Worm (Caenorhabditis elegans) whole organism, L1 larva: ENCODE data around the gene scl-1.

ENCODE experiments used
- ceh-82 ChIP-seq, 3 experiments: fragments of 150-350 bp in 1 of 3; sonication (generic microtip) in 2 of 3; optimal IDR thresholded peaks; 2 replicates each; lab custom pipeline; 2014 to 2017; ENCODE audit warnings: missing biosample characterization in 3 of 3, missing genetic modification characterization in 3 of 3
- lsy-2 ChIP-seq, 2 experiments: fragments of 150-350 bp; optimal IDR thresholded peaks; 2 replicates each; lab custom pipeline; 2014; ENCODE audit warnings: missing biosample characterization in 2 of 2, missing genetic modification characterization in 2 of 2
- mep-1 ChIP-seq: fragments of 150-350 bp; optimal IDR thresholded peaks from 2 replicates; lab custom pipeline; 2014; ENCODE audit warnings: missing biosample characterization, missing genetic modification characterization
- nhr-28 ChIP-seq: fragments of 150-350 bp; optimal IDR thresholded peaks from 2 replicates; lab custom pipeline; 2014; ENCODE audit warnings: missing biosample characterization, missing genetic modification characterization
- skn-1 ChIP-seq: fragments of 150-350 bp; optimal IDR thresholded peaks from 2 replicates; lab custom pipeline; 2014; ENCODE audit warnings: missing biosample characterization, missing genetic modification characterization
- unc-62 ChIP-seq: fragments of 150-350 bp; optimal IDR thresholded peaks from 2 replicates; lab custom pipeline; 2014; ENCODE audit warnings: missing biosample characterization, missing genetic modification reagents, missing genetic modification characterization

ce11 chrIV:13098652-13099051 is 42.5 kb downstream of the scl-1 start, which contains the start of the genes dli-1, tin-9.2 and exos-4.1:
- TF ChIP-seq mep-1 (peak; percentile 95), lsy-2 (tag; optimal IDR thresholded peaks at IDR 0.05; lab: Kevin White, UChicago) (peak; percentile 89 to 90), ceh-82 (tag; optimal IDR thresholded peaks at IDR 0.05; lab: Kevin White, UChicago) (peak; percentile 41 to 62 (median 62)), skn-1 (tag; lab: Kevin White, UChicago) (peak; percentile 86), unc-62 (GFP tag; lab: Kevin White, UChicago) (no peak), nhr-28 (tag; lab: Kevin White, UChicago) (no peak)
